Worm (Caenorhabditis elegans) whole organism, mixed stage, embryonic: ENCODE data around the gene syx-16.
A peak's percentile ranks its signal among the peaks of the same experiment; 100 is the strongest.

Source experiments
- M03D4.4 ChIP-seq: sonication (generic microtip); optimal IDR thresholded peaks from 2 replicates; lab custom pipeline; 2017; ENCODE audit warnings: mild to moderate bottlenecking, missing genetic modification characterization, missing compliant biosample characterization
- bed-3 ChIP-seq: fragments of 200-800 bp; sonication (Bioruptor generic); optimal IDR thresholded peaks from 3 replicates; lab custom pipeline; 2018; ENCODE audit warnings: mild to moderate bottlenecking, missing genetic modification characterization, moderate library complexity, missing compliant biosample characterization
- blmp-1 ChIP-seq: fragments of 150-350 bp; optimal IDR thresholded peaks from 2 replicates; lab custom pipeline; 2014; ENCODE audit warnings: missing biosample characterization, missing genetic modification characterization
- ceh-39 ChIP-seq: fragments of 150-350 bp; optimal IDR thresholded peaks from 2 replicates; lab custom pipeline; 2014; ENCODE audit warnings: missing biosample characterization, missing genetic modification characterization
- ceh-43 ChIP-seq: fragments of 200-800 bp; sonication (Bioruptor generic); optimal IDR thresholded peaks from 2 replicates; lab custom pipeline; 2018; ENCODE audit warnings: mild to moderate bottlenecking, missing genetic modification characterization, moderate library complexity, missing compliant biosample characterization
- ceh-83 ChIP-seq: fragments of 200-800 bp; sonication (Bioruptor generic); optimal IDR thresholded peaks from 2 replicates; lab custom pipeline; 2018; ENCODE audit warnings: mild to moderate bottlenecking, missing genetic modification characterization, missing compliant biosample characterization
- ces-1 ChIP-seq: fragments of 150-350 bp; optimal IDR thresholded peaks from 2 replicates; lab custom pipeline; 2014; ENCODE audit warnings: missing biosample characterization, missing genetic modification reagents, missing genetic modification characterization
- cnd-1 ChIP-seq: fragments of 200-800 bp; sonication (Bioruptor generic); optimal IDR thresholded peaks from 2 replicates; lab custom pipeline; 2018; ENCODE audit warnings: mild to moderate bottlenecking, missing genetic modification characterization, missing compliant biosample characterization
- drap-1 ChIP-seq: fragments of 200-800 bp; sonication (Bioruptor generic); optimal IDR thresholded peaks from 3 replicates; lab custom pipeline; 2018; ENCODE audit warnings: mild to moderate bottlenecking, missing genetic modification characterization, missing compliant biosample characterization
- elt-1 ChIP-seq: sonication (generic microtip); optimal IDR thresholded peaks from 2 replicates; lab custom pipeline; 2017; ENCODE audit warnings: missing genetic modification characterization, mild to moderate bottlenecking, missing compliant biosample characterization, antibody characterized with exemption, moderate library complexity, borderline replicate concordance; ENCODE audit not compliant: insufficient read depth
- elt-3 ChIP-seq: fragments of 150-350 bp; optimal IDR thresholded peaks from 2 replicates; lab custom pipeline; 2014; ENCODE audit warnings: missing biosample characterization, missing genetic modification characterization
- flh-1 ChIP-seq: fragments of 200-800 bp; sonication (Bioruptor generic); optimal IDR thresholded peaks from 2 replicates; lab custom pipeline; 2018; ENCODE audit warnings: mild to moderate bottlenecking, missing genetic modification characterization, moderate library complexity, missing compliant biosample characterization
- hlh-1 ChIP-seq: fragments of 150-350 bp; optimal IDR thresholded peaks from 2 replicates; lab custom pipeline; 2014; ENCODE audit warnings: missing biosample characterization, missing genetic modification reagents, missing genetic modification characterization
- lin-13 ChIP-seq: fragments of 150-350 bp; optimal IDR thresholded peaks from 2 replicates; lab custom pipeline; 2014; ENCODE audit warnings: missing biosample characterization, missing genetic modification characterization
- lin-32 ChIP-seq: fragments of 200-800 bp; sonication (Bioruptor generic); optimal IDR thresholded peaks from 2 replicates; lab custom pipeline; 2018; ENCODE audit warnings: mild to moderate bottlenecking, missing genetic modification characterization, missing compliant biosample characterization
- mab-5 ChIP-seq: fragments of 150-350 bp; optimal IDR thresholded peaks from 2 replicates; lab custom pipeline; 2014; ENCODE audit warnings: missing biosample characterization, missing genetic modification characterization
- mep-1 ChIP-seq: fragments of 150-350 bp; optimal IDR thresholded peaks from 2 replicates; lab custom pipeline; 2017; ENCODE audit warnings: missing biosample characterization, missing genetic modification reagents, missing genetic modification characterization, inconsistent platforms
- mls-2 ChIP-seq: sonication (generic microtip); optimal IDR thresholded peaks from 2 replicates; lab custom pipeline; 2016; ENCODE audit warnings: mild to moderate bottlenecking, missing genetic modification characterization, moderate library complexity, missing compliant biosample characterization
- nhr-12 ChIP-seq: fragments of 150-350 bp; optimal IDR thresholded peaks from 2 replicates; lab custom pipeline; 2014; ENCODE audit warnings: missing biosample characterization, missing genetic modification characterization
- nhr-2 ChIP-seq: fragments of 150-350 bp; optimal IDR thresholded peaks from 2 replicates; lab custom pipeline; 2014; ENCODE audit warnings: missing biosample characterization, missing genetic modification characterization
- nhr-28 ChIP-seq: fragments of 150-350 bp; optimal IDR thresholded peaks from 2 replicates; lab custom pipeline; 2014; ENCODE audit warnings: missing biosample characterization, missing genetic modification characterization
- nhr-76 ChIP-seq: sonication (generic microtip); optimal IDR thresholded peaks from 2 replicates; lab custom pipeline; 2017; ENCODE audit warnings: missing biosample characterization, missing genetic modification characterization
- pha-4 ChIP-seq: fragments of 150-350 bp; optimal IDR thresholded peaks from 2 replicates; lab custom pipeline; 2018; ENCODE audit warnings: missing biosample characterization, missing genetic modification reagents, missing genetic modification characterization
- sem-2 ChIP-seq: fragments of 200-800 bp; sonication (Bioruptor generic); optimal IDR thresholded peaks from 2 replicates; lab custom pipeline; 2018; ENCODE audit warnings: mild to moderate bottlenecking, missing genetic modification characterization, missing compliant biosample characterization
- snpc-4 ChIP-seq: fragments of 150-350 bp; optimal IDR thresholded peaks from 2 replicates; lab custom pipeline; 2014; ENCODE audit warnings: missing biosample characterization, missing genetic modification characterization
- sptf-1 ChIP-seq: sonication (generic microtip); optimal IDR thresholded peaks from 2 replicates; lab custom pipeline; 2017; ENCODE audit warnings: mild to moderate bottlenecking, missing genetic modification characterization, moderate library complexity, missing compliant biosample characterization
- unc-120 ChIP-seq: sonication (generic microtip); optimal IDR thresholded peaks from 2 replicates; lab custom pipeline; 2017; ENCODE audit warnings: missing genetic modification characterization, missing compliant biosample characterization; ENCODE audit not compliant: poor library complexity, severe bottlenecking
- unc-62 ChIP-seq: fragments of 150-350 bp; optimal IDR thresholded peaks from 2 replicates; lab custom pipeline; 2014; ENCODE audit warnings: missing biosample characterization, missing genetic modification reagents, missing genetic modification characterization
- ztf-11 ChIP-seq: fragments of 150-350 bp; optimal IDR thresholded peaks from 2 replicates; lab custom pipeline; 2014; ENCODE audit warnings: missing biosample characterization, missing genetic modification characterization

Gene syx-16

DNA sequence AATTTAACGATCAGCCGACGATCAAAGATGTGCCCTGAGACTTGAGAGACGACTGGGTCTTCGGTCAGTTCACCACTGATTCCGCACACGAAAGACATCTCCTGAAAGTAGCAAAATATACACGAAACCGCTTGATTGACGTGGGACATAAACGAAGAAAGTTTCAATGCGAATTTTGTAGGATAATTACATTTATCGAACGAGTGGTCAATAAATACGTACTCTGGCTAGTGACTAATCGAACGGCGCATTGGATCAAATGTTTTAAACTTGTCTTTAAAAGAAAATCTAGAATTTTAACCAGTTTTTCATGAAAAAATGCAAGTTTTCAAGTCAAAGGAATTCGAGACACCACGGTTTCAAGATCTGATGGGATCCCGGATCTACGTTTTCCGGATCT lies 37.0 kb downstream of the syx-16 start, which contains the start of gene prp-19:
TSS of gene prp-19 (minus strand) at position 101 of the 400 bp plus-strand sequence.
- no peak for TF ChIP-seq elt-1 (tag; lab: Kevin White, UChicago)
- no peak for TF ChIP-seq mab-5
- TF ChIP-seq ceh-83 (GFP tag; lab: Kevin White, UChicago): no peak
- no peak for TF ChIP-seq mls-2 (tag; lab: Kevin White, UChicago)
- TF ChIP-seq ceh-43: no peak
- TF ChIP-seq drap-1: no peak
- no peak for TF ChIP-seq unc-62 (GFP tag; lab: Kevin White, UChicago)
- TF ChIP-seq M03D4.4: no peak
- no peak for TF ChIP-seq sptf-1 (tag; lab: Kevin White, UChicago)
- TF ChIP-seq ces-1: no peak

DNA sequence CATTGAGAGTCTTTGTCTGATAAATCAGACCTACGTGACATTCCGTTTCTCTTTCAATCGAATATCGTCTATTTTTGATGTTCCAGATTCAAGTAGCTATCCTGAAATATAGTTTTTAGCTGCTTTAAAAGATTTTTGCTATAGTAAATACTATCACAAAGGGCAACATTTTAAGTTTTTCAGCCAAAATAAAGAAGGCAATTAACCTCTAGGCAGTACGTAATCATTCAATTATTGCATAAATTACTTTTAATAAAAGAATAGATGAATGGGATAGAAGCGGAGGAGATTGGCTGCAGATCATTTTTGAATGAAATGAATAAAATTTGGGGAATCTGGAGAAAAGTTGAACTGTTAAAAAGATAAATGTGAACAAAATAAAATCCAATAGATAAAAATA lies 39.2 kb downstream of the syx-16 start, which contains the start of gene ulp-1:
TSS of gene ulp-1 (minus strand) at position 101 of the 400 bp plus-strand sequence.
- TF ChIP-seq hlh-1 (tag; lab: Kevin White, UChicago) (no peak), nhr-12 (no peak), elt-3 (tag; lab: Kevin White, UChicago) (no peak), ceh-39 (tag; lab: Kevin White, UChicago) (no peak), nhr-76 (no peak), bed-3 (no peak), unc-120 (tag; lab: Kevin White, UChicago) (no peak)
- TF ChIP-seq, all 35 proteins: peak for 0

DNA sequence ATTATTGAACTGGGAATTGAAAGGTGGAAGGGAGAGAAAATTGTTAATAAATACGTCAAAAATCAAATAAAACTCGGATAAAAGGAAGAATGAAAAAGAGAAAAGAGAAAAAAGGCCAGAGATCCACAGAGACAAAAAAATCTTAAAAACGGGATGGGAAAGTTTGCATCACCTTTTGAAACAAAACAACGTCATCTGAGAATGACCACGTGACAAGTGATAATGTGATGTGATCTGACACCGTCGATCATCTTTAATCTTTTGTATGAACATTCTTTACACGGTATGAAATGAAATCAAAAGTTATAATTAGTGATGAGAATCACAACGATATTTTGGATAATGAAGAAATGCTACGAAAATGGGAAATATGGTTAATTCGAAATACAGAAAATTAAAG lies 43.2 kb downstream of the syx-16 start:
- no peak for TF ChIP-seq lin-32 (GFP tag; lab: Kevin White, UChicago)
- TF ChIP-seq, all 35 proteins: peak for 0

DNA sequence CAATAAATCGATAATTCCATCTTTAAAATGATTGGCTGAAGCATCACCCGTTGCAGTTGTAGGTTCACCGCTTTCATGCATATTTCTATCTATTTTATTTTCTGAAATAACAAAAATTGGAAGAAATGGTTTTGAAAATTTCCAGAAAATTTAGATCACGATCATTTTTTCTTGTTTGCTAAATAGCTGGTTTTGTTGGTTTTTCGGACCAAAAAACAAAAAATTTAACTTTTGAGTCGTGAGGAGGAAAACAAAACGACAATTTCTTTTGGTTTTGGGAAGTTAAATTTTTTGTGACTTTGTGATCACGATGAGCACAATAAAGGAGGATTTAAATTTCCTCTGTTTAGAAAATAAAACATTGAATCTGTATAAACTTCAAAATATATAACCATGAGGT lies 43.7 kb downstream of the syx-16 start, which contains the start of gene T10F2.2:
TSS of gene T10F2.2 (minus strand) at position 101 of the 400 bp plus-strand sequence.
- TF ChIP-seq ceh-43 (no peak), pha-4 (no peak), mep-1 (tag; lab: Kevin White, UChicago) (no peak), nhr-28 (tag; lab: Kevin White, UChicago) (no peak), snpc-4 (no peak), sem-2 (no peak), ztf-11 (no peak), nhr-12 (no peak), cnd-1 (tag; lab: Kevin White, UChicago) (no peak), ceh-39 (tag; lab: Kevin White, UChicago) (no peak), mab-5 (no peak), bed-3 (no peak)
- TF ChIP-seq, all 35 proteins: peak for 0

DNA sequence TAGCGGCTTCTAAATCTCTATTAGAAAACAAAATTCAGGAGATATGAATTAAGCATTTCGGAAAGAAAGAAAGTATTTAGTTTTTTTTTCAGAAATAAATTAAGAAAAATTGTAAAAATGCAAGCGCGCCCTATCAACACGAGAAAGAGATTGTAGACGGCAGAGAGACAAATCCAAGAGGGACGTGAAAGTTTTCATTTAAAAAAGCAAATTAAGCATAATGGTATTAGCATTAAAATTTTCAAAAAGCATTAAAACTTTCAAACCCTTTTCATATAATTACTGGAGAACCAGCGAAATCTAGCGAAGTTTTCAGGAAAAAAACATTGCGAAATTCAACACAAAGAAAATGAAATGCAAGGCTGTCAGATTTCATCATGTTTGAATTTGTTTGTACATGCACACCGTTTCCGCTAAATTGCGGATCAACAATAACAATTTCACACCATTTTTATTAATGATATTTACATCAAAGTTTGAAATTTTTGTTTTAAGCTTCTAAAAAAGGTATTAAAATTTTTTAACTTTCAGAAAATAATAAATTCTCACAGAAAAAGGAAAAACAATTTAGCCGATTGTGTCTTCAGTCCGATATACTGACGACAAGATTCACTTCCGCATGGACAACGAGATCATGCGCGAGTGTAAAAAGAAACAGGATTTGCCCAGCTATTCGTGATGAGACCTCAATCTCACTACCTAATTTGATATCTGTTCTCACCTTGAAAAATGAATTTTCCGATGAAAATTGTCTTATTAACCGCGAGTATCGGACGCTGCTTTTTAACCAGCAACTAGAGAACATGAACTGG lies 45.9 kb downstream of the syx-16 start, which contains the start of gene gars-1:
TSS of gene gars-1 (minus strand) at position 808 of the 812 bp plus-strand sequence.
- TF ChIP-seq mep-1 (tag; lab: Kevin White, UChicago) (peak; percentile 30), elt-1 (tag; lab: Kevin White, UChicago) (no peak), ces-1 (peak; percentile 73)
- TF ChIP-seq, all 35 proteins: peak for 2

DNA sequence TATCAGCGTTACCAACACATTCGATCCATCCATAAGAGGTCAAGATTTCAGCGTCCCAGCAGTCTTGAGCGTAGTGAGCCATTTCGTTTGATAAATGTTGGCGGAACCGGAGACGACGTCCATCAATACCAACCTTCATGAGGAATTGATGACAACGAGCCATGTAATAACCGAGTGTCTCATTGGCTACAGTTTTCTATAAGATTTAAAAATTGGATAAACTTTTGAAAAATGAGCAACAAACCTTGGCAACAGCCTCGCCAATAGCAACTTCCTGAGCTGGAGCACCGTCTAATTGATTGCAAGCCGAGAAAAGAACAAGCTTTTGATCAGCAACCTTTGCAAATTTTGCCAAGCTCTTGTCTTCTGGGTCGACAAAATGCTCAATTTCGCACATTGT lies 48.1 kb downstream of the syx-16 start:
- TF ChIP-seq mab-5 (no peak), flh-1 (no peak), snpc-4 (no peak), elt-3 (tag; lab: Kevin White, UChicago) (no peak), nhr-2 (no peak)

DNA sequence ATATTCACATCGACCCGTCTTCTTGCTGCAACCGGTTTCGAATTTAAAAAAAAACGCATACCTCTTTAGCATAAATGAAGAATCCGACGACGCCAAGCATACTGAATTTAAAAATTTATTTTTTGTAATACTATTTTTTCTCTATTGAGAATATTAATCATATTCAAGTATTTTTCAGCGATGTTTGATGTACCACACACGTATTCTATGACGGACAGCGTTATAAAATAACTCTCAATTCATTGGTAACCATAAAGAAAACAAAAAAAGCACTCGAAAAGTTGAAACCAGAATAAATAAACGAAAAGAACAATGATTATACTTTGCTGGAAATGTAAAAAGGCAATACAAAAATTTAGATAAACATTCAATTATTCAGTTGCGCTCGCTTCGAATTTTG lies 49.4 kb downstream of the syx-16 start, which contains the start of gene T10F2.5:
TSS of gene T10F2.5 (minus strand) at position 101 of the 400 bp plus-strand sequence.
- TF ChIP-seq flh-1: no peak
- TF ChIP-seq lin-13 (tag; lab: Kevin White, UChicago): no peak
- TF ChIP-seq hlh-1 (tag; lab: Kevin White, UChicago): no peak
- no peak for TF ChIP-seq lin-32 (GFP tag; lab: Kevin White, UChicago)
- no peak for TF ChIP-seq ztf-11
- TF ChIP-seq pha-4: no peak
- TF ChIP-seq mls-2 (tag; lab: Kevin White, UChicago): no peak
- no peak for TF ChIP-seq ceh-43
- TF ChIP-seq blmp-1 (tag; lab: Kevin White, UChicago): no peak
- no peak for TF ChIP-seq nhr-12
